Fruit fly (Drosophila melanogaster) whole organism: ENCODE data around the gene Socs36E.

Source experiments
- EcR ChIP-seq, 2 experiments: fragments of >200 bp; optimal IDR thresholded peaks; 2 replicates each; lab custom pipeline; 2017; ENCODE audit warnings: missing biosample characterization in 2 of 2, missing genetic modification characterization in 2 of 2, missing genetic modification reagents in 2 of 2
- pan ChIP-seq: fragments of >200 bp; optimal IDR thresholded peaks from 2 replicates; lab custom pipeline; 2017
- psq ChIP-seq: fragments of >200 bp; optimal IDR thresholded peaks from 2 replicates; lab custom pipeline; 2017

DNA sequence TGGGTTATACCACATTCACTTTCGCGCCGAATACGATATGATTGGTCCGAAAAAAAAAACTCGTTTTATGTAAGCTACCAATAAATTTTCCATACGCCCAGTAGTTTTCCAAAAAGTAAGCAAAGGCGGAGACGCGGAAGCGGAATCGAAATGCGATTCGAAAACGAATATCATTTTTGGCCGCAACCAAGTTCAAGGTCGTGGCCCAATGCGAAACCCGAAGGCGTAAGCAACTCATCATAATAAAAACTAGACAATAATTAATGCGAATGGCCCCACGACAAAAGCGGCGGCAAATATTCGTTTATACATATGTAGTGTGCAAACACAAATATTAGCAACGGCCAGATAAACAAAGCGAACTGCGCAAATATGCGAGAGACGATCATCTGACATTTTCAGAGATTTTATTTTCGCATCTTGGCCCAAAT is 15.8 kb downstream of the Socs36E start:
- TF ChIP-seq pan (lab: Kevin White, UChicago): no peak
- no peak for TF ChIP-seq psq (lab: Kevin White, UChicago)
- no peak for TF ChIP-seq EcR (GFP tag; optimal IDR thresholded peaks at IDR 0.05; lab: Kevin White, UChicago)
